Fruit fly (Drosophila melanogaster) whole organism, embryonic: ENCODE results near the gene Pi3K21B.

ENCODE experiments used
- Awh ChIP-seq: fragments of 200-800 bp; sonication (Bioruptor generic); IDR thresholded peaks from 2 replicates; pipeline ENCODE4, ENCODE4 v1.3.6; 2022; ENCODE audit warnings: missing biosample characterization, missing genetic modification characterization
- B-H2 ChIP-seq: fragments of 200-800 bp; sonication (Bioruptor generic); optimal IDR thresholded peaks from 2 replicates; lab custom pipeline; 2018; ENCODE audit warnings: missing biosample characterization, mild to moderate bottlenecking, missing genetic modification characterization
- CG14050 ChIP-seq: fragments of 200-800 bp; sonication (Bioruptor generic); IDR thresholded peaks from 3 replicates; pipeline ENCODE4 v1.3.6; 2022; ENCODE audit warnings: missing biosample characterization, missing genetic modification characterization
- CG15479 ChIP-seq: fragments of 200-800 bp; sonication (Bioruptor generic); optimal IDR thresholded peaks from 3 replicates; lab custom pipeline; 2019; ENCODE audit warnings: missing biosample characterization, mild to moderate bottlenecking, missing genetic modification characterization, moderate library complexity
- CG17802 ChIP-seq: fragments of 200-800 bp; sonication (Bioruptor generic); optimal IDR thresholded peaks from 2 replicates; lab custom pipeline; 2018; ENCODE audit warnings: missing biosample characterization, mild to moderate bottlenecking, missing genetic modification characterization, moderate library complexity
- CG31224 ChIP-seq: fragments of 200-800 bp; sonication (Bioruptor generic); IDR thresholded peaks from 2 replicates; pipeline ENCODE4 v1.3.6; 2022; ENCODE audit warnings: missing biosample characterization, missing genetic modification characterization
- CG31441 ChIP-seq: fragments of 200-800 bp; sonication (Bioruptor generic); IDR thresholded peaks from 2 replicates; pipeline ENCODE4 v1.3.6; 2022; ENCODE audit warnings: missing biosample characterization, missing genetic modification characterization
- CG3163 ChIP-seq: fragments of 200-800 bp; sonication (Bioruptor generic); optimal IDR thresholded peaks from 3 replicates; lab custom pipeline; 2016; ENCODE audit warnings: missing biosample characterization, missing genetic modification characterization
- CG32767 ChIP-seq: fragments of 200-800 bp; sonication (Bioruptor generic); IDR thresholded peaks from 2 replicates; pipeline ENCODE4 v1.3.6; 2022; ENCODE audit warnings: missing biosample characterization, missing genetic modification characterization
- CG34376 ChIP-seq: fragments of 200-800 bp; sonication (Bioruptor generic); optimal IDR thresholded peaks from 2 replicates; lab custom pipeline; 2018; ENCODE audit warnings: missing biosample characterization, mild to moderate bottlenecking, missing genetic modification characterization
- CG4282 ChIP-seq: fragments of 200-800 bp; sonication (Bioruptor generic); optimal IDR thresholded peaks from 2 replicates; lab custom pipeline; 2016; ENCODE audit warnings: missing biosample characterization, missing genetic modification characterization
- CG4424 ChIP-seq: fragments of 200-800 bp; sonication (Bioruptor generic); optimal IDR thresholded peaks from 3 replicates; lab custom pipeline; 2016; ENCODE audit warnings: missing biosample characterization, missing genetic modification characterization
- CG4854 ChIP-seq: fragments of 200-800 bp; sonication (Bioruptor generic); optimal IDR thresholded peaks from 2 replicates; lab custom pipeline; 2016; ENCODE audit warnings: missing biosample characterization, missing genetic modification characterization, inconsistent platforms
- CG6854 ChIP-seq: fragments of 200-800 bp; sonication (Bioruptor generic); optimal IDR thresholded peaks from 3 replicates; lab custom pipeline; 2017; ENCODE audit warnings: missing biosample characterization, mild to moderate bottlenecking, missing genetic modification characterization
- CG8359 ChIP-seq: fragments of 200-800 bp; sonication (Bioruptor generic); optimal IDR thresholded peaks from 2 replicates; lab custom pipeline; 2017; ENCODE audit warnings: missing biosample characterization, mild to moderate bottlenecking, missing genetic modification characterization, borderline replicate concordance
- CG8924 ChIP-seq: fragments of 200-800 bp; optimal IDR thresholded peaks from 3 replicates; lab custom pipeline; 2019; ENCODE audit warnings: missing biosample characterization, mild to moderate bottlenecking, missing genetic modification characterization, moderate library complexity
- CG9215 ChIP-seq: fragments of 200-800 bp; sonication (Bioruptor generic); IDR thresholded peaks from 2 replicates; pipeline ENCODE4 v1.3.6; 2022; ENCODE audit warnings: missing biosample characterization, missing genetic modification characterization
- CkIIα-i1 ChIP-seq: fragments of 200-800 bp; sonication (Bioruptor generic); IDR thresholded peaks from 2 replicates; pipeline ENCODE4 v1.3.6; 2022; ENCODE audit warnings: missing biosample characterization, missing genetic modification characterization
- Dip2 ChIP-seq: fragments of 200-800 bp; sonication (Bioruptor generic); IDR thresholded peaks from 2 replicates; pipeline ENCODE4 v1.3.6; 2022; ENCODE audit warnings: missing biosample characterization, missing genetic modification characterization
- Doc3 ChIP-seq: fragments of 200-800 bp; sonication (Bioruptor generic); IDR thresholded peaks from 3 replicates; pipeline ENCODE4 v1.3.6; 2022; ENCODE audit warnings: missing biosample characterization, missing genetic modification characterization; ENCODE audit not compliant: partially characterized antibody
- Dp ChIP-seq: fragments of 200-800 bp; sonication (Bioruptor generic); optimal IDR thresholded peaks from 2 replicates; lab custom pipeline; 2018; ENCODE audit warnings: missing biosample characterization, mild to moderate bottlenecking, missing genetic modification characterization, moderate library complexity
- Fer3 ChIP-seq: fragments of 200-800 bp; sonication (Bioruptor generic); optimal IDR thresholded peaks from 2 replicates; lab custom pipeline; 2018; ENCODE audit warnings: missing biosample characterization, mild to moderate bottlenecking, missing genetic modification characterization, moderate library complexity
- HHEX ChIP-seq: fragments of 200-800 bp; sonication (Bioruptor generic); optimal IDR thresholded peaks from 3 replicates; lab custom pipeline; 2017; ENCODE audit warnings: missing biosample characterization, mild to moderate bottlenecking, missing genetic modification characterization, missing genetic modification reagents
- Hand ChIP-seq: fragments of 200-800 bp; sonication (Bioruptor generic); optimal IDR thresholded peaks from 2 replicates; lab custom pipeline; 2017; ENCODE audit warnings: mild to moderate bottlenecking, missing biosample characterization, missing genetic modification reagents, missing genetic modification characterization
- Meics ChIP-seq: fragments of 200-800 bp; sonication (Bioruptor generic); optimal IDR thresholded peaks from 2 replicates; lab custom pipeline; 2017; ENCODE audit warnings: missing biosample characterization, mild to moderate bottlenecking, missing genetic modification characterization
- Mrtf ChIP-seq: fragments of 200-800 bp; sonication (Bioruptor generic); IDR thresholded peaks from 3 replicates; pipeline ENCODE4 v1.3.6; 2022; ENCODE audit warnings: missing biosample characterization, missing genetic modification characterization
- Nf-YA ChIP-seq: fragments of 200-800 bp; sonication (Bioruptor generic); IDR thresholded peaks from 2 replicates; pipeline ENCODE4 v1.3.6; 2022; ENCODE audit warnings: missing biosample characterization, missing genetic modification characterization
- Rx ChIP-seq: fragments of 200-800 bp; sonication (Bioruptor generic); IDR thresholded peaks from 2 replicates; pipeline ENCODE4 v1.3.6; 2022; ENCODE audit warnings: missing biosample characterization, missing genetic modification characterization
- Sox100B ChIP-seq: fragments of 200-800 bp; sonication (Bioruptor generic); optimal IDR thresholded peaks from 3 replicates; lab custom pipeline; 2018; ENCODE audit warnings: missing biosample characterization, mild to moderate bottlenecking, missing genetic modification characterization
- Tbp ChIP-seq: fragments of >200 bp; optimal IDR thresholded peaks from 2 replicates; lab custom pipeline; 2018; ENCODE audit warnings: missing biosample characterization, missing genetic modification characterization
- ab ChIP-seq: fragments of 200-800 bp; sonication (Bioruptor generic); optimal IDR thresholded peaks from 2 replicates; lab custom pipeline; 2016; ENCODE audit warnings: missing biosample characterization, missing genetic modification characterization
- ap ChIP-seq: fragments of 200-800 bp; sonication (Bioruptor generic); IDR thresholded peaks from 2 replicates; pipeline ENCODE4 v1.3.6; 2022; ENCODE audit warnings: missing biosample characterization, missing genetic modification characterization
- caup ChIP-seq: fragments of 200-800 bp; sonication (Bioruptor generic); optimal IDR thresholded peaks from 3 replicates; lab custom pipeline; 2017; ENCODE audit warnings: missing biosample characterization, mild to moderate bottlenecking, missing genetic modification characterization, moderate library complexity; ENCODE audit not compliant: severe bottlenecking
- chif ChIP-seq, 2 experiments: fragments of 200-800 bp; sonication (Bioruptor generic); optimal IDR thresholded peaks; 3 replicates each; lab custom pipeline; 2016; ENCODE audit warnings: missing biosample characterization in 2 of 2, missing genetic modification characterization in 2 of 2
- fd102C ChIP-seq: fragments of 200-800 bp; sonication (Bioruptor generic); optimal IDR thresholded peaks from 2 replicates; lab custom pipeline; 2018; ENCODE audit warnings: missing biosample characterization, mild to moderate bottlenecking, missing genetic modification characterization, moderate library complexity
- fd3F ChIP-seq: fragments of 200-800 bp; sonication (Bioruptor generic); optimal IDR thresholded peaks from 2 replicates; lab custom pipeline; 2018; ENCODE audit warnings: missing biosample characterization, mild to moderate bottlenecking, missing genetic modification characterization, moderate library complexity
- lbe ChIP-seq: fragments of 200-800 bp; sonication (Bioruptor generic); optimal IDR thresholded peaks from 2 replicates; lab custom pipeline; 2016; ENCODE audit warnings: missing biosample characterization, mild to moderate bottlenecking, missing genetic modification characterization
- lilli ChIP-seq: fragments of 200-800 bp; sonication (Bioruptor generic); optimal IDR thresholded peaks from 3 replicates; lab custom pipeline; 2016; ENCODE audit warnings: missing biosample characterization, missing genetic modification characterization
- oc ChIP-seq: fragments of 200-800 bp; sonication (Bioruptor generic); optimal IDR thresholded peaks from 2 replicates; lab custom pipeline; 2018; ENCODE audit warnings: missing biosample characterization, mild to moderate bottlenecking, missing genetic modification characterization, moderate library complexity
- pho ChIP-seq: fragments of 200-800 bp; sonication (Bioruptor generic); optimal IDR thresholded peaks from 2 replicates; lab custom pipeline; 2016; ENCODE audit warnings: missing biosample characterization, missing genetic modification characterization
- pum ChIP-seq: fragments of 200-800 bp; sonication (Bioruptor generic); optimal IDR thresholded peaks from 2 replicates; lab custom pipeline; 2016; ENCODE audit warnings: missing biosample characterization, missing genetic modification characterization
- repo ChIP-seq: fragments of 200-800 bp; sonication (Bioruptor generic); optimal IDR thresholded peaks from 2 replicates; lab custom pipeline; 2016; ENCODE audit warnings: missing biosample characterization, missing genetic modification characterization
- slbo ChIP-seq: fragments of 200-800 bp; sonication (Bioruptor generic); IDR thresholded peaks from 2 replicates; pipeline ENCODE4 v1.3.6; 2022; ENCODE audit warnings: missing biosample characterization, missing genetic modification characterization
- twi ChIP-seq: fragments of 200-800 bp; optimal IDR thresholded peaks from 2 replicates; lab custom pipeline; 2019; ENCODE audit warnings: missing biosample characterization, mild to moderate bottlenecking, missing genetic modification characterization, moderate library complexity
- zen ChIP-seq: fragments of 200-800 bp; sonication (Bioruptor generic); optimal IDR thresholded peaks from 3 replicates; lab custom pipeline; 2018; ENCODE audit warnings: missing biosample characterization, mild to moderate bottlenecking, missing genetic modification characterization, moderate library complexity
- zf30C ChIP-seq: fragments of 200-800 bp; sonication (Bioruptor generic); optimal IDR thresholded peaks from 3 replicates; lab custom pipeline; 2018; ENCODE audit warnings: missing biosample characterization, mild to moderate bottlenecking, missing genetic modification characterization
- zfh1 ChIP-seq: fragments of 200-800 bp; sonication (Bioruptor generic); IDR thresholded peaks from 3 replicates; pipeline ENCODE4 v1.3.6; 2022; ENCODE audit warnings: missing biosample characterization, missing genetic modification characterization

Pi3K21B gene

DNA sequence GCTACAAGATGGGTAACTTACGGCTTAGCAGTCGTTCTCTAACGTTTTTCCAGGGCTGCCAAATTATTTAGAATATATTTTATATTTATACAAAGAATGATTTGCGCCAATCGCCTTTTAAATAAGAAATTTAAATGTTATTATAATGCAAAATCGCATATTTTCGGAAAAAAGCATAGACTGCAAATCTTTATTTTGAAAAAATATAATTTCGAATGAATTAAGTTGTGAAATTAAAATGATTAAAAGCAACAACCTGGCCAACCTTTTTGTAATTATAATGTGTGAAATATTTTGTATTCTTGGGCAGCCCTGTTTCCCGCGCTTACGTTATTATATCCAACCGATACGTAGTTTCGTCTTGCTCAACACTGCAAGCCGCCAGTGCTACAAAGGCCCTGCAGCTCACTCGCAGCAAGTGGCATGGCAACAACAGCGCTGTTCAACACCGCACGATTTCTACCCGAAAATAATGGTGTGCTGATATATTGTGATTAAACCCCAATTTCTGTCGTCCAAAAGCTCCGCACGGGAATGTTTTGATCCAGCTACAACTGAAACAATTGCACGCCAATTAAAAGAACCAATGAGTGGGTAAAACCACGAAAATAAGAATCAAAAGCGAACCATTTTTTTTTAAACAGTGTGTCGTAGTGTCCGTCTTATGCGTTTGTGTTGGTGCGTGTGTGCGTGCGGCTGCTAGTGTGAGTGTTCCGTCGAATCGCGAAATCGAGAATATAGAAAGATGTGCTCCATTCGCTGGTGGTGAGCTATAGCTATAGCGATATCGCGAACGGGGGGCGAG is at the start of gene Pi3K21B (continued):
- TF ChIP-seq caup (GFP tag; lab: Kevin White, UChicago) (peak; percentile 91), Rx (GFP tag; lab: Robert Waterston, UW) (peak; percentile 84), CG17802 (peak; percentile 68), Dp (GFP tag; lab: Kevin White, UChicago) (peak; percentile 87), fd102C (GFP tag; lab: Kevin White, UChicago) (no peak), ap (GFP tag; lab: Robert Waterston, UW) (peak; percentile 78), Tbp (GFP tag; lab: Kevin White, UChicago) (no peak), HHEX (peak; percentile 85), CkIIα-i1 (GFP tag; lab: Robert Waterston, UW) (no peak), CG4424 (peak; percentile 89), slbo (GFP tag; lab: Robert Waterston, UW) (peak; percentile 96), CG15479 (no peak), twi (tag; lab: Kevin White, UChicago) (peak; percentile 84), CG31441 (GFP tag; lab: Robert Waterston, UW) (peak; percentile 87), oc (tag; lab: Kevin White, UChicago) (no peak), CG4854 (GFP tag; lab: Kevin White, UChicago) (peak; percentile 81), CG3163 (GFP tag; lab: Kevin White, UChicago) (peak; percentile 78), CG8359 (peak; percentile 58), B-H2 (GFP tag; lab: Kevin White, UChicago) (peak; percentile 94), Hand (GFP tag; lab: Kevin White, UChicago) (peak; percentile 73), ab (GFP tag; lab: Kevin White, UChicago) (peak; percentile 86), lilli (peak; percentile 95), zfh1 (GFP tag; lab: Robert Waterston, UW) (peak; percentile 90), Nf-YA (no peak; the same call in 1 of the 2 replicates), CG34376 (GFP tag; lab: Kevin White, UChicago) (peak; percentile 85), CG14050 (GFP tag; lab: Robert Waterston, UW) (peak; percentile 64), pum (GFP tag; lab: Kevin White, UChicago) (peak; percentile 93), Awh (0 out of 2 replicates have a peak, but pooled peaks have one; percentile 51), Doc3 (no peak), zf30C (GFP tag; lab: Kevin White, UChicago) (peak; percentile 10), Mrtf (GFP tag; lab: Robert Waterston, UW) (no peak; the same call in none of the 3 replicates), fd3F (peak; percentile 88), CG9215 (peak; percentile 87), pho (peak; percentile 90), CG4282 (peak; percentile 92), CG6854 (peak; percentile 29), CG8924 (tag; lab: Kevin White, UChicago) (peak; percentile 90), Meics (GFP tag; lab: Kevin White, UChicago) (peak; percentile 87), chif (GFP tag; optimal IDR thresholded peaks at IDR 0.05; lab: Kevin White, UChicago) (peak; percentile 87 to 88), zen (peak; percentile 91), repo (GFP tag; lab: Kevin White, UChicago) (peak; percentile 90), Dip2 (GFP tag; lab: Robert Waterston, UW) (no peak), Sox100B (peak; percentile 90), lbe (GFP tag; lab: Kevin White, UChicago) (peak; percentile 83), Fer3 (peak; percentile 89), CG31224 (GFP tag; lab: Robert Waterston, UW) (peak; percentile 67), CG32767 (GFP tag; lab: Robert Waterston, UW) (peak; percentile 72; the same call in 1 of the 2 replicates)
